Worm (Caenorhabditis elegans) whole organism, early embryonic: ENCODE data around the gene F17E9.16.

ENCODE experiments used
- B0310.2 ChIP-seq: sonication (generic microtip); optimal IDR thresholded peaks from 2 replicates; lab custom pipeline; 2016; ENCODE audit warnings: mild to moderate bottlenecking, missing genetic modification characterization, missing compliant biosample characterization
- F13C5.2 ChIP-seq: sonication (generic microtip); optimal IDR thresholded peaks from 2 replicates; lab custom pipeline; 2017; ENCODE audit warnings: mild to moderate bottlenecking, missing genetic modification characterization, inconsistent platforms, missing compliant biosample characterization
- aly-1 ChIP-seq: sonication (generic microtip); optimal IDR thresholded peaks from 2 replicates; lab custom pipeline; 2016; ENCODE audit warnings: missing genetic modification characterization, missing compliant biosample characterization
- ama-1 ChIP-seq: fragments of 150-350 bp; optimal IDR thresholded peaks from 2 replicates; lab custom pipeline; 2014
- ceh-13 ChIP-seq: fragments of 200-800 bp; sonication (Bioruptor generic); optimal IDR thresholded peaks from 2 replicates; lab custom pipeline; 2018; ENCODE audit warnings: mild to moderate bottlenecking, missing genetic modification characterization, missing compliant biosample characterization
- ceh-36 ChIP-seq: sonication (generic microtip); optimal IDR thresholded peaks from 2 replicates; lab custom pipeline; 2016; ENCODE audit warnings: missing genetic modification characterization, inconsistent platforms, missing compliant biosample characterization
- ets-7 ChIP-seq: sonication (generic microtip); optimal IDR thresholded peaks from 2 replicates; lab custom pipeline; 2016; ENCODE audit warnings: missing genotype, missing genetic modification characterization, missing compliant biosample characterization
- flt-1 ChIP-seq: fragments of 200-800 bp; sonication (Bioruptor generic); IDR thresholded peaks from 2 replicates; pipeline ENCODE4 v1.3.6; 2022; ENCODE audit warnings: missing genetic modification characterization, missing compliant biosample characterization
- hmbx-1 ChIP-seq: sonication (generic microtip); optimal IDR thresholded peaks from 2 replicates; lab custom pipeline; 2016; ENCODE audit warnings: mild to moderate bottlenecking, missing genetic modification characterization, missing compliant biosample characterization
- hmg-4 ChIP-seq: fragments of 200-800 bp; sonication (Bioruptor generic); optimal IDR thresholded peaks from 2 replicates; lab custom pipeline; 2018; ENCODE audit warnings: mild to moderate bottlenecking, missing genetic modification characterization, missing compliant biosample characterization
- hnd-1 ChIP-seq: sonication (generic microtip); optimal IDR thresholded peaks from 2 replicates; lab custom pipeline; 2016; ENCODE audit warnings: missing genetic modification characterization, missing compliant biosample characterization
- pes-1 ChIP-seq: fragments of 200-800 bp; sonication (Bioruptor generic); IDR thresholded peaks from 2 replicates; pipeline ENCODE4 v1.3.6; 2022; ENCODE audit warnings: missing genetic modification reagents, missing genetic modification characterization, missing compliant biosample characterization
- scrt-1 ChIP-seq: fragments of 200-800 bp; sonication (Bioruptor generic); IDR thresholded peaks from 2 replicates; pipeline ENCODE4 v1.3.6; 2022; ENCODE audit warnings: missing genetic modification characterization, missing compliant biosample characterization
- sea-1 ChIP-seq: fragments of 200-800 bp; sonication (Bioruptor generic); conservative IDR thresholded peaks from 2 replicates; pipeline ENCODE4 v1.3.6; 2022; ENCODE audit warnings: missing genetic modification characterization, missing compliant biosample characterization
- tbx-11 ChIP-seq: fragments of 200-800 bp; sonication (Bioruptor generic); IDR thresholded peaks from 2 replicates; pipeline ENCODE4 v1.3.6; 2022; ENCODE audit warnings: missing genetic modification characterization, missing compliant biosample characterization
- tbx-37 ChIP-seq: fragments of 200-800 bp; sonication (Bioruptor generic); conservative IDR thresholded peaks from 2 replicates; pipeline ENCODE4 v1.3.6; 2022; ENCODE audit warnings: missing genetic modification reagents, missing genetic modification characterization, missing compliant biosample characterization
- tra-4 ChIP-seq: sonication (generic microtip); optimal IDR thresholded peaks from 2 replicates; lab custom pipeline; 2017; ENCODE audit warnings: missing genetic modification characterization, missing compliant biosample characterization

Gene F17E9.16

ce11 chrIV:8325667-8326066 is 26.5 kb upstream of the F17E9.16 start, which contains the start of gene F35H10.3:
Gene F35H10.3, plus strand, starts transcription at chrIV:8325967.
- TF ChIP-seq tra-4 (tag; lab: Kevin White, UChicago) (no peak), flt-1 (GFP tag; lab: Robert Waterston, UW) (no peak), tbx-11 (GFP tag; lab: Robert Waterston, UW) (no peak), pes-1 (GFP tag; lab: Robert Waterston, UW) (no peak), hnd-1 (no peak), B0310.2 (tag; lab: Kevin White, UChicago) (no peak), sea-1 (GFP tag; lab: Robert Waterston, UW) (no peak)

- TF ChIP-seq ceh-13 (GFP tag; lab: Kevin White, UChicago) (no peak), ceh-36 (tag; lab: Kevin White, UChicago) (no peak), hnd-1 (no peak)
Observed at ce11 chrIV:8328913-8329312, 23.2 kb upstream of the F17E9.16 start, which contains the start of gene F35H10.2. Gene F35H10.2, plus strand, starts transcription at chrIV:8329213.

- no peak for TF ChIP-seq ceh-13 (GFP tag; lab: Kevin White, UChicago)
Observed at ce11 chrIV:8332526-8332925, 19.6 kb upstream of the F17E9.16 start, which contains the start of gene lys-10. Gene lys-10, plus strand, starts transcription at chrIV:8332826.

ce11 chrIV:8333034-8333433 is 19.1 kb upstream of the F17E9.16 start:
- TF ChIP-seq flt-1 (GFP tag; lab: Robert Waterston, UW) (0 out of 2 replicates have a peak, but pooled peaks have one; percentile 2), ceh-36 (tag; lab: Kevin White, UChicago) (no peak)

- TF ChIP-seq aly-1 (peak; percentile 47), hmbx-1 (tag; lab: Kevin White, UChicago) (no peak), scrt-1 (GFP tag; lab: Robert Waterston, UW) (no peak), ama-1 (peak; percentile 97)
Observed at ce11 chrIV:8333554-8333953, 18.6 kb upstream of the F17E9.16 start.

ce11 chrIV:8333954-8333987 is 18.4 kb upstream of the F17E9.16 start, which contains the start of gene his-31:
Gene his-31, minus strand, starts transcription at chrIV:8333983.
- no peak for TF ChIP-seq hnd-1
- no peak for TF ChIP-seq scrt-1 (GFP tag; lab: Robert Waterston, UW)
- TF ChIP-seq F13C5.2 = no peak
- no peak for TF ChIP-seq ama-1
- TF ChIP-seq flt-1 (GFP tag; lab: Robert Waterston, UW) = no peak
- no peak for TF ChIP-seq ceh-36 (tag; lab: Kevin White, UChicago)

- TF ChIP-seq ceh-36 (tag; lab: Kevin White, UChicago) = peak; percentile 69
- no peak for TF ChIP-seq hnd-1
- TF ChIP-seq ceh-13 (GFP tag; lab: Kevin White, UChicago) = no peak
- peak; percentile 78; the same call in 1 of the 2 replicates for TF ChIP-seq scrt-1 (GFP tag; lab: Robert Waterston, UW)
- TF ChIP-seq ets-7 = no peak
- TF ChIP-seq hmbx-1 (tag; lab: Kevin White, UChicago) = peak; percentile 60
- peak; percentile 18 for TF ChIP-seq F13C5.2
- TF ChIP-seq tbx-11 (GFP tag; lab: Robert Waterston, UW) = no peak
- TF ChIP-seq aly-1 = peak; percentile 100
- peak; percentile 25 for TF ChIP-seq tra-4 (tag; lab: Kevin White, UChicago)
- peak; percentile 67; the same call in 1 of the 2 replicates for TF ChIP-seq sea-1 (GFP tag; lab: Robert Waterston, UW)
- peak; percentile 41 for TF ChIP-seq hmg-4
- TF ChIP-seq B0310.2 (tag; lab: Kevin White, UChicago) = peak; percentile 88
- peak; percentile 99 for TF ChIP-seq ama-1
- peak; percentile 76 for TF ChIP-seq pes-1 (GFP tag; lab: Robert Waterston, UW)
- TF ChIP-seq flt-1 (GFP tag; lab: Robert Waterston, UW) = peak; percentile 65; the same call in 1 of the 2 replicates
Observed at ce11 chrIV:8333988-8334863, 17.9 kb upstream of the F17E9.16 start, which contains the start of gene his-32. Gene his-32, plus strand, starts transcription at chrIV:8334305.

- TF ChIP-seq ceh-13 (GFP tag; lab: Kevin White, UChicago) (no peak), hmbx-1 (tag; lab: Kevin White, UChicago) (no peak), aly-1 (no peak), tra-4 (tag; lab: Kevin White, UChicago) (no peak), B0310.2 (tag; lab: Kevin White, UChicago) (no peak), pes-1 (GFP tag; lab: Robert Waterston, UW) (no peak), hnd-1 (no peak), sea-1 (GFP tag; lab: Robert Waterston, UW) (no peak), tbx-11 (GFP tag; lab: Robert Waterston, UW) (no peak), ets-7 (no peak), hmg-4 (no peak), F13C5.2 (no peak), scrt-1 (GFP tag; lab: Robert Waterston, UW) (no peak), tbx-37 (GFP tag; lab: Robert Waterston, UW) (no peak)
Observed at ce11 chrIV:8339636-8340035, 12.5 kb upstream of the F17E9.16 start, which contains the start of gene lgc-6. Gene lgc-6, plus strand, starts transcription at chrIV:8339936.

ce11 chrIV:8342385-8342784 is 9.8 kb upstream of the F17E9.16 start, which contains the start of gene lgc-5:
Gene lgc-5, plus strand, starts transcription at chrIV:8342685.
- no peak for TF ChIP-seq ets-7
- no peak for TF ChIP-seq flt-1 (GFP tag; lab: Robert Waterston, UW)
- TF ChIP-seq ceh-36 (tag; lab: Kevin White, UChicago) = no peak
- TF ChIP-seq hmbx-1 (tag; lab: Kevin White, UChicago) = no peak
- no peak for TF ChIP-seq B0310.2 (tag; lab: Kevin White, UChicago)
- TF ChIP-seq hnd-1 = no peak
- no peak for TF ChIP-seq tra-4 (tag; lab: Kevin White, UChicago)
- no peak for TF ChIP-seq tbx-37 (GFP tag; lab: Robert Waterston, UW)
- TF ChIP-seq ama-1 = no peak
- no peak for TF ChIP-seq tbx-11 (GFP tag; lab: Robert Waterston, UW)
